Fruit fly (Drosophila melanogaster) whole organism, adult: ENCODE results near the gene mRF1.

Experiments used
- CG1620 ChIP-seq: fragments of 200-800 bp; sonication (Bioruptor generic); optimal IDR thresholded peaks from 2 replicates; lab custom pipeline; 2016; ENCODE audit warnings: missing biosample characterization, missing genetic modification characterization
- CG7045 ChIP-seq: fragments of 200-800 bp; sonication (Bioruptor generic); optimal IDR thresholded peaks from 2 replicates; lab custom pipeline; 2017; ENCODE audit warnings: missing biosample characterization, mild to moderate bottlenecking, missing genetic modification characterization
- CG7101 ChIP-seq: fragments of 200-800 bp; sonication (Bioruptor generic); optimal IDR thresholded peaks from 2 replicates; lab custom pipeline; 2018; ENCODE audit warnings: missing biosample characterization, mild to moderate bottlenecking, missing genetic modification characterization, moderate library complexity
- Clk ChIP-seq: fragments of 200-800 bp; sonication (Bioruptor generic); optimal IDR thresholded peaks from 2 replicates; lab custom pipeline; 2017; ENCODE audit warnings: missing biosample characterization, missing genetic modification characterization
- Crg-1 ChIP-seq: fragments of 200-800 bp; sonication (Bioruptor generic); optimal IDR thresholded peaks from 2 replicates; lab custom pipeline; 2016; ENCODE audit warnings: missing biosample characterization, missing genetic modification characterization
- Mnt ChIP-seq: fragments of 200-800 bp; sonication (Bioruptor generic); optimal IDR thresholded peaks from 2 replicates; lab custom pipeline; 2016; ENCODE audit warnings: missing biosample characterization, mild to moderate bottlenecking, missing genetic modification characterization
- bab1 ChIP-seq: fragments of 200-800 bp; sonication (Bioruptor generic); optimal IDR thresholded peaks from 3 replicates; lab custom pipeline; 2019; ENCODE audit warnings: missing biosample characterization, mild to moderate bottlenecking, missing genetic modification characterization, moderate library complexity
- cnc ChIP-seq, 2 experiments: fragments of >200 bp; optimal IDR thresholded peaks; 2 replicates each; lab custom pipeline; 2017
- tj ChIP-seq: fragments of 200-800 bp; sonication (Bioruptor generic); optimal IDR thresholded peaks from 3 replicates; lab custom pipeline; 2017; ENCODE audit warnings: missing biosample characterization, mild to moderate bottlenecking, missing genetic modification characterization, moderate library complexity
- toe ChIP-seq: fragments of 200-800 bp; sonication (Bioruptor generic); optimal IDR thresholded peaks from 2 replicates; lab custom pipeline; 2016; ENCODE audit warnings: missing biosample characterization, missing genetic modification characterization

dm6 chr2L:13231739-13232138 lies 12.0 kb downstream of the mRF1 start, which contains the start of gene Prosalpha6T:
- TF ChIP-seq cnc (optimal IDR thresholded peaks at IDR 0.05; lab: Kevin White, UChicago) (no peak), CG1620 (GFP tag; lab: Kevin White, UChicago) (no peak), toe (GFP tag; lab: Kevin White, UChicago) (no peak), CG7045 (GFP tag; lab: Kevin White, UChicago) (no peak), bab1 (GFP tag; lab: Kevin White, UChicago) (no peak), Crg-1 (GFP tag; lab: Kevin White, UChicago) (no peak), Clk (GFP tag; lab: Kevin White, UChicago) (no peak), Mnt (no peak), CG7101 (tag; lab: Kevin White, UChicago) (no peak), tj (GFP tag; lab: Kevin White, UChicago) (no peak)
